Worm (Caenorhabditis elegans): ENCODE measurements around the gene hacd-1.

- TF ChIP-seq pha-4 (GFP tag; IDR thresholded peaks at IDR 0.05) (no peak), pha-4 (tag; optimal IDR thresholded peaks at IDR 0.05) (no peak), nhr-76 (tag; optimal IDR thresholded peaks at IDR 0.05) (no peak), daf-8 (GFP tag; IDR thresholded peaks at IDR 0.05) (no peak), nhr-28 (tag; optimal IDR thresholded peaks at IDR 0.05) (no peak), tag-97 (GFP tag; IDR thresholded peaks at IDR 0.05) (no peak), nhr-77 (tag; optimal IDR thresholded peaks at IDR 0.05) (no peak), snpc-4 (tag; optimal IDR thresholded peaks at IDR 0.05) (no peak), lin-13 (GFP tag; optimal IDR thresholded peaks at IDR 0.05) (no peak), F44E2.7 (GFP tag; IDR thresholded peaks at IDR 0.05) (no peak), ztf-11 (tag; optimal IDR thresholded peaks at IDR 0.05) (no peak), jun-1 (tag; optimal IDR thresholded peaks at IDR 0.05) (no peak)
These were observed 45.8 kb downstream of the hacd-1 start, which contains the start of gene sru-28 for ce11 chrV:1505995-1506394.

Measured in whole organism, L4 larva.